Worm (Caenorhabditis elegans) whole organism, mixed stage, embryonic: ENCODE results near the gene lron-10.

ENCODE experiments used
- M03D4.4 ChIP-seq: sonication (generic microtip); optimal IDR thresholded peaks from 2 replicates; lab custom pipeline; 2017; ENCODE audit warnings: mild to moderate bottlenecking, missing genetic modification characterization, missing compliant biosample characterization
- bed-3 ChIP-seq: fragments of 200-800 bp; sonication (Bioruptor generic); optimal IDR thresholded peaks from 3 replicates; lab custom pipeline; 2018; ENCODE audit warnings: mild to moderate bottlenecking, missing genetic modification characterization, moderate library complexity, missing compliant biosample characterization
- blmp-1 ChIP-seq: fragments of 150-350 bp; optimal IDR thresholded peaks from 2 replicates; lab custom pipeline; 2014; ENCODE audit warnings: missing biosample characterization, missing genetic modification characterization
- ceh-83 ChIP-seq: fragments of 200-800 bp; sonication (Bioruptor generic); optimal IDR thresholded peaks from 2 replicates; lab custom pipeline; 2018; ENCODE audit warnings: mild to moderate bottlenecking, missing genetic modification characterization, missing compliant biosample characterization
- ces-1 ChIP-seq: fragments of 150-350 bp; optimal IDR thresholded peaks from 2 replicates; lab custom pipeline; 2014; ENCODE audit warnings: missing biosample characterization, missing genetic modification reagents, missing genetic modification characterization
- drap-1 ChIP-seq: fragments of 200-800 bp; sonication (Bioruptor generic); optimal IDR thresholded peaks from 3 replicates; lab custom pipeline; 2018; ENCODE audit warnings: mild to moderate bottlenecking, missing genetic modification characterization, missing compliant biosample characterization
- elt-3 ChIP-seq: fragments of 150-350 bp; optimal IDR thresholded peaks from 2 replicates; lab custom pipeline; 2014; ENCODE audit warnings: missing biosample characterization, missing genetic modification characterization
- flh-1 ChIP-seq: fragments of 200-800 bp; sonication (Bioruptor generic); optimal IDR thresholded peaks from 2 replicates; lab custom pipeline; 2018; ENCODE audit warnings: mild to moderate bottlenecking, missing genetic modification characterization, moderate library complexity, missing compliant biosample characterization
- lin-32 ChIP-seq: fragments of 200-800 bp; sonication (Bioruptor generic); optimal IDR thresholded peaks from 2 replicates; lab custom pipeline; 2018; ENCODE audit warnings: mild to moderate bottlenecking, missing genetic modification characterization, missing compliant biosample characterization
- lsy-2 ChIP-seq: fragments of 150-350 bp; optimal IDR thresholded peaks from 2 replicates; lab custom pipeline; 2014; ENCODE audit warnings: missing biosample characterization, missing genetic modification characterization
- mab-5 ChIP-seq: fragments of 150-350 bp; optimal IDR thresholded peaks from 2 replicates; lab custom pipeline; 2014; ENCODE audit warnings: missing biosample characterization, missing genetic modification characterization
- mep-1 ChIP-seq: fragments of 150-350 bp; optimal IDR thresholded peaks from 2 replicates; lab custom pipeline; 2017; ENCODE audit warnings: missing biosample characterization, missing genetic modification reagents, missing genetic modification characterization, inconsistent platforms
- mls-2 ChIP-seq: sonication (generic microtip); optimal IDR thresholded peaks from 2 replicates; lab custom pipeline; 2016; ENCODE audit warnings: mild to moderate bottlenecking, missing genetic modification characterization, moderate library complexity, missing compliant biosample characterization
- nhr-12 ChIP-seq: fragments of 150-350 bp; optimal IDR thresholded peaks from 2 replicates; lab custom pipeline; 2014; ENCODE audit warnings: missing biosample characterization, missing genetic modification characterization
- nhr-237 ChIP-seq: fragments of 150-350 bp; optimal IDR thresholded peaks from 2 replicates; lab custom pipeline; 2014; ENCODE audit warnings: missing biosample characterization, missing genetic modification characterization
- pha-4 ChIP-seq: fragments of 150-350 bp; optimal IDR thresholded peaks from 2 replicates; lab custom pipeline; 2018; ENCODE audit warnings: missing biosample characterization, missing genetic modification reagents, missing genetic modification characterization
- sem-2 ChIP-seq: fragments of 200-800 bp; sonication (Bioruptor generic); optimal IDR thresholded peaks from 2 replicates; lab custom pipeline; 2018; ENCODE audit warnings: mild to moderate bottlenecking, missing genetic modification characterization, missing compliant biosample characterization
- sptf-1 ChIP-seq: sonication (generic microtip); optimal IDR thresholded peaks from 2 replicates; lab custom pipeline; 2017; ENCODE audit warnings: mild to moderate bottlenecking, missing genetic modification characterization, moderate library complexity, missing compliant biosample characterization
- tbx-8 ChIP-seq: fragments of 200-800 bp; sonication (Bioruptor generic); optimal IDR thresholded peaks from 2 replicates; lab custom pipeline; 2018; ENCODE audit warnings: mild to moderate bottlenecking, missing genetic modification characterization, moderate library complexity, missing compliant biosample characterization
- unc-39 ChIP-seq: fragments of 150-350 bp; optimal IDR thresholded peaks from 2 replicates; lab custom pipeline; 2014; ENCODE audit warnings: missing biosample characterization, missing genetic modification characterization
- unc-62 ChIP-seq: fragments of 150-350 bp; optimal IDR thresholded peaks from 2 replicates; lab custom pipeline; 2014; ENCODE audit warnings: missing biosample characterization, missing genetic modification reagents, missing genetic modification characterization
- zip-8 ChIP-seq: fragments of 150-350 bp; optimal IDR thresholded peaks from 2 replicates; lab custom pipeline; 2014; ENCODE audit warnings: missing biosample characterization, missing genetic modification characterization
- ztf-11 ChIP-seq: fragments of 150-350 bp; optimal IDR thresholded peaks from 2 replicates; lab custom pipeline; 2014; ENCODE audit warnings: missing biosample characterization, missing genetic modification characterization

The lron-10 gene

ce11 chrIII:10583483-10583882, 37.7 kb downstream of the lron-10 start:
- peak; percentile 87 for TF ChIP-seq ces-1
- no peak for TF ChIP-seq unc-39

DNA sequence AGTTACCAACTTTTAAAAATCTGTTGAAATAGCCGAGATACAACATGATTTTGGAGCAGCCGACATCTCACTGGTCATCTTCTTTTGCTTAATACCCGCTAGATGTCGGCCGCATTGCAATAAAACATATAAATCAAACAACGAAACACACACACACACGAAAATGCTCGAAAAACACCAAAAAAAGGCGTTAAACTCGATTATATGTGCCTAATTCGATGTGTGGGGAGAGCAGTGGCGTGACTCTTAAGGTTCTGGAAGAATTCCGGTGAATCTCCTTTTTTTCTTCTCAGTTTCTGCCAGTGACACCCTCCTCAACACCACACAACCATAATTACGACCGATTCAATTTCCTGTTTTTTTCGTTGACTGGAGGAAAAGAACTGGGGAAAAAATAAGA, 41.0 kb downstream of the lron-10 start:
- TF ChIP-seq mab-5 (tag; lab: Kevin White, UChicago) = no peak
- TF ChIP-seq unc-62 = no peak
- TF ChIP-seq pha-4 (tag; lab: Kevin White, UChicago) = no peak
- no peak for TF ChIP-seq ceh-83 (GFP tag; lab: Kevin White, UChicago)
- TF ChIP-seq M03D4.4 = no peak
- no peak for TF ChIP-seq ztf-11 (tag; lab: Kevin White, UChicago)
- TF ChIP-seq nhr-237 (tag; lab: Kevin White, UChicago) = no peak

DNA sequence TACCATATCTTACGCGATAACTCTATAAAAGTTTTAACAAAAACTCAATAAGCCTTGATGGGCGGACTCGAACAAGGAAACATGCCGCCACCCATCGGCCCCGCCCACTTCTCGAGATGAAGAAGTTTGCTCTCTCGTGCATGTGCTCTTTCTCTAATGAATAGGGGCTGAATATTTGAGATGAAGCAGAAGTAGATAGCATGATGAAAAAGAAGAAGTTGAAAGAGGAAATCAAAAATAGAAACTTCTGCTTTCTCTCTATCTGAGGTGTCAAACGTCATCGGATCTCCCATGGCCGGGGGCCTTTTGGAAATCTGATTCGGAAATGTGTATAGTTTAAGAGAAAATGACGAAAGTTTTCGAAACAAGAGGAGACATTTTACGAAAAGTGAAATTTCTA, 42.3 kb downstream of the lron-10 start:
- no peak for TF ChIP-seq mab-5 (tag; lab: Kevin White, UChicago)
- TF ChIP-seq elt-3 (tag; lab: Kevin White, UChicago) = no peak
- TF ChIP-seq pha-4 (tag; lab: Kevin White, UChicago) = no peak
- TF ChIP-seq blmp-1 (tag; lab: Kevin White, UChicago) = no peak
- no peak for TF ChIP-seq zip-8
- TF ChIP-seq bed-3 (GFP tag; lab: Kevin White, UChicago) = no peak

- TF ChIP-seq ces-1 (peak; percentile 73), unc-62 (no peak)
Measured at ce11 chrIII:10577782-10578181, 43.4 kb downstream of the lron-10 start.

DNA sequence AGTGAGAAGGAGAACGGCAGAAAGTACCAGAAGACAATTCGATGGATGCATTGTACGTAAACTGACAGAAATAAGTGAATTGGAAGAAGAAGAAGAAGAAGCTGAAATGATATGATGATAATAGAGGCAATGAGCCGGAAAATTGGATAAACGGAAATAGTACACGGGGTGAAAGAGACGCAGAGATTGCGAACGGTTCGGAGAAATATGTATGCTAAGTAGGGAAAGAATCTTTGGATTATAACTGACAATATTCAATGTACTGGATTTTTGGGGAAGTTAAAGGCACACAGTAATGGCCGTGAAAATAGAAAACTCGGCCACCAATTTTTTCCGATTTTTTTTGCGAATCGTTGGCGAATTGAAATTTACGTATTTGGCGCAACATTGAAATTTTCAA, 45.8 kb downstream of the lron-10 start, which contains the start of gene Y45F3A.4:
Gene Y45F3A.4, minus strand, starts transcription at position 101 of the 400 bp plus-strand sequence.
- no peak for TF ChIP-seq sptf-1 (tag; lab: Kevin White, UChicago)

DNA sequence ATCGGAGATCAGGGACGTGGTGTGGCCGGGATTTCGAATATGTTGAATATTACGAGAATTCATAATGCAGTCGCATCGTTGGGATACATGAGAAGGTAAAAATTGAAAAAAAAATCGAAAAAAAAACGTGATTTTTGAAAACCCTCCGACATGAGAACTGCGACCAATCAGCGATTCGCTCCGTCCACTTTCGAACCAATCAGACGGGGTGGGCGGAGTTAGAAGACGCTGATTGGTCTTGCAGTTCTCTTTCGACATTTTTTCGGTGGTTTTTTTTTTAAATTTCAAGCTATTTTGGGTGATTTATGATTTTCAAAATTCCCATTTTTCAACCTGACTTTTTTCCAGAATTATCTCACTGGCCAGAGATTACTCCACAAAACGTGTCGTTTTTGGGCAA, 51.9 kb downstream of the lron-10 start:
- TF ChIP-seq M03D4.4 = no peak
- TF ChIP-seq blmp-1 (tag; lab: Kevin White, UChicago) = no peak
- no peak for TF ChIP-seq lsy-2 (tag; lab: Kevin White, UChicago)
- no peak for TF ChIP-seq mls-2 (tag; lab: Kevin White, UChicago)
- no peak for TF ChIP-seq flh-1
- TF ChIP-seq drap-1 (GFP tag; lab: Kevin White, UChicago) = no peak
- TF ChIP-seq mep-1 (tag; lab: Kevin White, UChicago) = no peak
- no peak for TF ChIP-seq ceh-83 (GFP tag; lab: Kevin White, UChicago)
- TF ChIP-seq lin-32 = no peak
- no peak for TF ChIP-seq sem-2 (GFP tag; lab: Kevin White, UChicago)
- TF ChIP-seq nhr-12 = no peak
- no peak for TF ChIP-seq ztf-11 (tag; lab: Kevin White, UChicago)
- no peak for TF ChIP-seq nhr-237 (tag; lab: Kevin White, UChicago)
- TF ChIP-seq zip-8 = no peak
- no peak for TF ChIP-seq unc-39
- no peak for TF ChIP-seq tbx-8
